Fruit fly (Drosophila melanogaster) whole organism, embryonic: ENCODE measurements around the gene UQCR-14L.

ENCODE experiments used
- Ada2b ChIP-seq: fragments of 200-800 bp; sonication (Bioruptor generic); IDR thresholded peaks from 2 replicates; pipeline ENCODE4 v1.3.6; 2022; ENCODE audit warnings: missing biosample characterization, missing genetic modification characterization
- C15 ChIP-seq: fragments of 200-800 bp; sonication (Bioruptor generic); IDR thresholded peaks from 3 replicates; pipeline ENCODE4 v1.3.6; 2022; ENCODE audit warnings: missing biosample characterization, missing genetic modification characterization
- CG10267 ChIP-seq: fragments of 200-800 bp; sonication (Bioruptor generic); optimal IDR thresholded peaks from 2 replicates; lab custom pipeline; 2018; ENCODE audit warnings: missing biosample characterization, mild to moderate bottlenecking, missing genetic modification characterization, moderate library complexity
- CG11085 ChIP-seq: fragments of 200-800 bp; sonication (Bioruptor generic); IDR thresholded peaks from 2 replicates; pipeline ENCODE4 v1.3.6; 2022; ENCODE audit warnings: missing biosample characterization, missing genetic modification characterization
- CG11093 ChIP-seq: fragments of 200-800 bp; sonication (Bioruptor generic); IDR thresholded peaks from 3 replicates; pipeline ENCODE4 v1.3.6; 2022; ENCODE audit warnings: missing biosample characterization, missing genetic modification characterization
- CG11247 ChIP-seq: fragments of 200-800 bp; sonication (Bioruptor generic); IDR thresholded peaks from 2 replicates; pipeline ENCODE4 v1.3.6; 2022; ENCODE audit warnings: missing biosample characterization, missing genetic modification characterization
- CG11696 ChIP-seq: fragments of 200-800 bp; sonication (Bioruptor generic); IDR thresholded peaks from 2 replicates; pipeline ENCODE4 v1.3.6; 2022; ENCODE audit warnings: missing biosample characterization, missing genetic modification characterization
- CG13424 ChIP-seq: fragments of 200-800 bp; sonication (Bioruptor generic); optimal IDR thresholded peaks from 2 replicates; lab custom pipeline; 2019; ENCODE audit warnings: missing biosample characterization, mild to moderate bottlenecking, missing genetic modification characterization, moderate library complexity
- CG14014 ChIP-seq: fragments of 200-800 bp; sonication (Bioruptor generic); IDR thresholded peaks from 2 replicates; pipeline ENCODE4 v1.3.6; 2022; ENCODE audit warnings: missing biosample characterization, missing genetic modification characterization
- CG15479 ChIP-seq: fragments of 200-800 bp; sonication (Bioruptor generic); optimal IDR thresholded peaks from 3 replicates; lab custom pipeline; 2019; ENCODE audit warnings: missing biosample characterization, mild to moderate bottlenecking, missing genetic modification characterization, moderate library complexity
- CG1603 ChIP-seq: fragments of 200-800 bp; sonication (Bioruptor generic); optimal IDR thresholded peaks from 2 replicates; lab custom pipeline; 2019; ENCODE audit warnings: missing biosample characterization, mild to moderate bottlenecking, missing genetic modification characterization, moderate library complexity
- CG17359 ChIP-seq: fragments of 200-800 bp; sonication (Bioruptor generic); optimal IDR thresholded peaks from 3 replicates; lab custom pipeline; 2018; ENCODE audit warnings: missing biosample characterization, mild to moderate bottlenecking, missing genetic modification characterization, moderate library complexity
- CG17385 ChIP-seq: fragments of 200-800 bp; sonication (Bioruptor generic); optimal IDR thresholded peaks from 3 replicates; lab custom pipeline; 2018; ENCODE audit warnings: missing biosample characterization, mild to moderate bottlenecking, missing genetic modification characterization
- CG18599 ChIP-seq: fragments of 200-800 bp; sonication (Bioruptor generic); optimal IDR thresholded peaks from 3 replicates; lab custom pipeline; 2017; ENCODE audit warnings: missing biosample characterization, missing genetic modification characterization, mild to moderate bottlenecking, moderate library complexity, missing genetic modification reagents
- CG31388 ChIP-seq: fragments of 200-800 bp; sonication (Bioruptor generic); optimal IDR thresholded peaks from 2 replicates; lab custom pipeline; 2016; ENCODE audit warnings: missing biosample characterization, missing genetic modification characterization
- CG4282 ChIP-seq: fragments of 200-800 bp; sonication (Bioruptor generic); optimal IDR thresholded peaks from 2 replicates; lab custom pipeline; 2016; ENCODE audit warnings: missing biosample characterization, missing genetic modification characterization
- CG4404 ChIP-seq: fragments of 200-800 bp; sonication (Bioruptor generic); IDR thresholded peaks from 2 replicates; pipeline ENCODE4 v1.3.6; 2022; ENCODE audit warnings: missing biosample characterization, missing genetic modification characterization
- Chrac-16 ChIP-seq: fragments of 200-800 bp; sonication (Bioruptor generic); optimal IDR thresholded peaks from 3 replicates; lab custom pipeline; 2016; ENCODE audit warnings: missing biosample characterization, missing genetic modification characterization
- Dek ChIP-seq: fragments of 200-800 bp; sonication (Bioruptor generic); optimal IDR thresholded peaks from 3 replicates; lab custom pipeline; 2019; ENCODE audit warnings: missing biosample characterization, mild to moderate bottlenecking, missing genetic modification characterization, moderate library complexity
- Fer1 ChIP-seq: fragments of 200-800 bp; sonication (Bioruptor generic); optimal IDR thresholded peaks from 2 replicates; lab custom pipeline; 2017; ENCODE audit warnings: missing biosample characterization, mild to moderate bottlenecking, missing genetic modification characterization
- HHEX ChIP-seq: fragments of 200-800 bp; sonication (Bioruptor generic); optimal IDR thresholded peaks from 3 replicates; lab custom pipeline; 2017; ENCODE audit warnings: missing biosample characterization, mild to moderate bottlenecking, missing genetic modification characterization, missing genetic modification reagents
- Nf-YA ChIP-seq: fragments of 200-800 bp; sonication (Bioruptor generic); IDR thresholded peaks from 2 replicates; pipeline ENCODE4 v1.3.6; 2022; ENCODE audit warnings: missing biosample characterization, missing genetic modification characterization
- Optix ChIP-seq: fragments of 200-800 bp; sonication (Bioruptor generic); IDR thresholded peaks from 3 replicates; pipeline ENCODE4 v1.3.6; 2022; ENCODE audit warnings: missing biosample characterization, missing genetic modification characterization
- Scr ChIP-seq: fragments of 200-800 bp; sonication (Bioruptor generic); IDR thresholded peaks from 2 replicates; pipeline ENCODE4 v1.3.6; 2022; ENCODE audit warnings: missing biosample characterization, missing genetic modification characterization; ENCODE audit not compliant: partially characterized antibody
- Sox102F ChIP-seq: fragments of 200-800 bp; sonication (Bioruptor generic); optimal IDR thresholded peaks from 2 replicates; lab custom pipeline; 2018; ENCODE audit warnings: missing biosample characterization, mild to moderate bottlenecking, missing genetic modification characterization, moderate library complexity
- Stat92E ChIP-seq, 3 experiments: fragments of >200 bp in 2 of 3; fragments of 200-800 bp in 1 of 3; sonication (Bioruptor generic) in 1 of 3; optimal IDR thresholded peaks; 2 replicates each; lab custom pipeline; 2017 to 2019; ENCODE audit warnings: missing biosample characterization in 3 of 3, missing genetic modification characterization in 3 of 3, mild to moderate bottlenecking in 1 of 3, moderate library complexity in 1 of 3
- bbx ChIP-seq: fragments of 200-800 bp; sonication (Bioruptor generic); IDR thresholded peaks from 2 replicates; pipeline ENCODE4 v1.3.6; 2022; ENCODE audit warnings: missing biosample characterization, missing genetic modification characterization; ENCODE audit not compliant: partially characterized antibody
- br ChIP-seq: fragments of >200 bp; optimal IDR thresholded peaks from 2 replicates; lab custom pipeline; 2017
- btn ChIP-seq: fragments of 200-800 bp; sonication (Bioruptor generic); optimal IDR thresholded peaks from 2 replicates; lab custom pipeline; 2016; ENCODE audit warnings: missing biosample characterization, missing genetic modification characterization
- cas ChIP-seq: fragments of 200-800 bp; sonication (Bioruptor generic); IDR thresholded peaks from 2 replicates; pipeline ENCODE4 v1.3.6; 2022; ENCODE audit warnings: missing biosample characterization, missing genetic modification characterization
- crol ChIP-seq: fragments of 200-800 bp; sonication (Bioruptor generic); IDR thresholded peaks from 2 replicates; pipeline ENCODE4 v1.3.6; 2022; ENCODE audit warnings: missing biosample characterization, missing genetic modification characterization
- ems ChIP-seq: fragments of 200-800 bp; sonication (Bioruptor generic); optimal IDR thresholded peaks from 3 replicates; lab custom pipeline; 2016; ENCODE audit warnings: missing biosample characterization, missing genetic modification characterization
- ewg ChIP-seq: fragments of 200-800 bp; sonication (Bioruptor generic); optimal IDR thresholded peaks from 3 replicates; lab custom pipeline; 2017; ENCODE audit warnings: mild to moderate bottlenecking, missing biosample characterization, missing genetic modification reagents, missing genetic modification characterization
- ftz-f1 ChIP-seq: fragments of 200-800 bp; sonication (Bioruptor generic); optimal IDR thresholded peaks from 2 replicates; lab custom pipeline; 2016; ENCODE audit warnings: missing biosample characterization, missing genetic modification characterization
- gem ChIP-seq: fragments of 200-800 bp; sonication (Bioruptor generic); optimal IDR thresholded peaks from 2 replicates; lab custom pipeline; 2019; ENCODE audit warnings: missing biosample characterization, mild to moderate bottlenecking, missing genetic modification characterization, moderate library complexity
- gro ChIP-seq: fragments of 200-800 bp; sonication (Bioruptor generic); optimal IDR thresholded peaks from 2 replicates; lab custom pipeline; 2016; ENCODE audit warnings: missing biosample characterization, missing genetic modification characterization
- jigr1 ChIP-seq: fragments of 200-800 bp; sonication (Bioruptor generic); IDR thresholded peaks from 3 replicates; pipeline ENCODE4 v1.3.6; 2022; ENCODE audit warnings: missing biosample characterization, missing genetic modification characterization
- kni ChIP-seq: fragments of 200-800 bp; sonication (Bioruptor generic); optimal IDR thresholded peaks from 3 replicates; lab custom pipeline; 2017; ENCODE audit warnings: mild to moderate bottlenecking, missing biosample characterization, missing genetic modification reagents, missing genetic modification characterization
- knrl ChIP-seq: fragments of 200-800 bp; sonication (Bioruptor generic); IDR thresholded peaks from 3 replicates; pipeline ENCODE4 v1.3.6; 2022; ENCODE audit warnings: missing biosample characterization, missing genetic modification characterization; ENCODE audit not compliant: partially characterized antibody
- nau ChIP-seq: fragments of 200-800 bp; sonication (Bioruptor generic); optimal IDR thresholded peaks from 3 replicates; lab custom pipeline; 2017; ENCODE audit warnings: missing biosample characterization, mild to moderate bottlenecking, missing genetic modification characterization, missing genetic modification reagents
- org-1 ChIP-seq: fragments of 200-800 bp; sonication (Bioruptor generic); optimal IDR thresholded peaks from 2 replicates; lab custom pipeline; 2017; ENCODE audit warnings: missing biosample characterization, missing genetic modification characterization
- pan ChIP-seq, 4 experiments: fragments of >200 bp in 3 of 4; fragments of 200-800 bp in 1 of 4; sonication (Bioruptor generic) in 1 of 4; optimal IDR thresholded peaks in 3 of 4; IDR thresholded peaks in 1 of 4; 2 replicates each; pipeline versions ENCODE4 v1.3.6 to Lab custom; 2017 to 2022; ENCODE audit warnings: missing biosample characterization in 2 of 4, missing genetic modification characterization in 2 of 4, mixed read lengths in 1 of 4
- prd ChIP-seq, 3 experiments: fragments of >200 bp in 2 of 3; fragments of 200-800 bp in 1 of 3; sonication (Bioruptor generic) in 1 of 3; optimal IDR thresholded peaks in 2 of 3; IDR thresholded peaks in 1 of 3; 2 replicates in 2 of 3; 3 replicates in 1 of 3; pipeline versions ENCODE4 v1.3.6 to Lab custom; 2017 to 2022; ENCODE audit warnings: missing biosample characterization in 1 of 3, missing genetic modification characterization in 1 of 3
- scrt ChIP-seq: fragments of 200-800 bp; sonication (Bioruptor generic); optimal IDR thresholded peaks from 2 replicates; lab custom pipeline; 2018; ENCODE audit warnings: missing biosample characterization, mild to moderate bottlenecking, missing genetic modification characterization, moderate library complexity
- sens ChIP-seq: fragments of 200-800 bp; sonication (Bioruptor generic); peaks from one replicate; lab custom pipeline; 2016; ENCODE audit warnings: missing biosample characterization, missing genetic modification characterization
- tll ChIP-seq, 2 experiments: fragments of 200-800 bp in 1 of 2; fragments of >200 bp in 1 of 2; sonication (Bioruptor generic) in 1 of 2; optimal IDR thresholded peaks; 2 replicates each; lab custom pipeline; 2017 to 2019; ENCODE audit warnings: missing biosample characterization in 2 of 2, missing genetic modification characterization in 2 of 2, mild to moderate bottlenecking in 1 of 2, moderate library complexity in 1 of 2
- ttk ChIP-seq: fragments of 200-800 bp; sonication (Bioruptor generic); IDR thresholded peaks from 2 replicates; pipeline ENCODE4 v2.1.2; 2022; ENCODE audit warnings: missing biosample characterization, missing genetic modification characterization
- zf30C ChIP-seq: fragments of 200-800 bp; sonication (Bioruptor generic); optimal IDR thresholded peaks from 3 replicates; lab custom pipeline; 2018; ENCODE audit warnings: missing biosample characterization, mild to moderate bottlenecking, missing genetic modification characterization

Gene UQCR-14L

dm6 chr3R:28297513-28297912 lies 3.7 kb downstream of the UQCR-14L start (continued):
- TF ChIP-seq btn (no peak), tll (GFP tag; optimal IDR thresholded peaks at IDR 0.05; lab: Kevin White, UChicago) (no peak), br (lab: Kevin White, UChicago) (no peak), bbx (GFP tag; lab: Robert Waterston, UW) (no peak), CG11093 (GFP tag; lab: Robert Waterston, UW) (no peak), org-1 (GFP tag; lab: Kevin White, UChicago) (peak; percentile 24), Stat92E (GFP tag; optimal IDR thresholded peaks at IDR 0.05; lab: Kevin White, UChicago) (no peak), Optix (GFP tag; lab: Robert Waterston, UW) (0 out of 3 replicates have a peak, but pooled peaks have one; percentile 33), CG10267 (no peak), CG31388 (GFP tag; lab: Kevin White, UChicago) (no peak), HHEX (GFP tag; lab: Kevin White, UChicago) (peak; percentile 20), ttk (GFP tag; lab: Robert Waterston, UW) (no peak; the same call in 1 of the 2 replicates), crol (GFP tag; lab: Robert Waterston, UW) (no peak), cas (no peak), Fer1 (GFP tag; lab: Kevin White, UChicago) (no peak), CG14014 (0 out of 2 replicates have a peak, but pooled peaks have one; percentile 15), CG13424 (tag; lab: Kevin White, UChicago) (no peak), CG11247 (GFP tag; lab: Robert Waterston, UW) (0 out of 2 replicates have a peak, but pooled peaks have one; percentile 23), zf30C (GFP tag; lab: Kevin White, UChicago) (no peak), CG11085 (no peak), CG11696 (GFP tag; lab: Robert Waterston, UW) (0 out of 2 replicates have a peak, but pooled peaks have one; percentile 22)

- TF ChIP-seq CG4282 (GFP tag; lab: Kevin White, UChicago) (no peak), Ada2b (GFP tag; lab: Robert Waterston, UW) (no peak), Dek (tag; lab: Kevin White, UChicago) (no peak), Chrac-16 (no peak), CG1603 (no peak), nau (no peak), Sox102F (GFP tag; lab: Kevin White, UChicago) (no peak), btn (no peak), C15 (GFP tag; lab: Robert Waterston, UW) (no peak), pan (optimal IDR thresholded peaks at IDR 0.05; lab: Kevin White, UChicago) (no peak), pan (GFP tag; optimal IDR thresholded peaks at IDR 0.05 in 1 of 2, IDR thresholded peaks at IDR 0.05 in 1 of 2) (no peak), Scr (GFP tag; lab: Robert Waterston, UW) (no peak), gro (no peak)
Observed at dm6 chr3R:28304505-28304904, 10.7 kb downstream of the UQCR-14L start, which contains the start of gene CG12516. TSS of gene CG12516 (minus strand) at chr3R:28304605.

- TF ChIP-seq CG4404 (no peak), kni (no peak), ftz-f1 (GFP tag; lab: Kevin White, UChicago) (no peak), gem (tag; lab: Kevin White, UChicago) (peak; percentile 51), prd (optimal IDR thresholded peaks at IDR 0.05; lab: Kevin White, UChicago) (no peak), prd (GFP tag; IDR thresholded peaks at IDR 0.05; lab: Robert Waterston, UW) (peak; percentile 32; the same call in 2 of the 3 replicates), CG1603 (no peak), ewg (GFP tag; lab: Kevin White, UChicago) (peak; percentile 0), CG18599 (GFP tag; lab: Kevin White, UChicago) (peak; percentile 44), CG17385 (GFP tag; lab: Kevin White, UChicago) (peak; percentile 2), scrt (GFP tag; lab: Kevin White, UChicago) (no peak), CG17359 (tag; lab: Kevin White, UChicago) (peak; percentile 30), CG15479 (GFP tag; lab: Kevin White, UChicago) (no peak), Nf-YA (GFP tag; lab: Robert Waterston, UW) (peak; percentile 31; the same call in 1 of the 2 replicates), jigr1 (GFP tag; lab: Robert Waterston, UW) (no peak), knrl (GFP tag; lab: Robert Waterston, UW) (no peak), sens (GFP tag; lab: Kevin White, UChicago) (peak; percentile 77), ems (GFP tag; lab: Kevin White, UChicago) (no peak)
Observed at dm6 chr3R:28305959-28306358, 12.1 kb downstream of the UQCR-14L start.
